Worm (Caenorhabditis elegans) whole organism, L1 larva: Measurements from ENCODE around the gene srb-17.

Experiments used
- F16B12.6 ChIP-seq: fragments of 150-350 bp; optimal IDR thresholded peaks from 2 replicates; lab custom pipeline; 2014; ENCODE audit warnings: missing biosample characterization, missing genetic modification characterization
- ama-1 ChIP-seq: fragments of 150-350 bp; optimal IDR thresholded peaks from 2 replicates; lab custom pipeline; 2014
- ceh-63 ChIP-seq: fragments of 200-800 bp; sonication (Bioruptor generic); optimal IDR thresholded peaks from 2 replicates; lab custom pipeline; 2018; ENCODE audit warnings: mild to moderate bottlenecking, missing genetic modification characterization, missing compliant biosample characterization
- ceh-82 ChIP-seq, 3 experiments: fragments of 150-350 bp in 1 of 3; sonication (generic microtip) in 2 of 3; optimal IDR thresholded peaks; 2 replicates each; lab custom pipeline; 2014 to 2017; ENCODE audit warnings: missing biosample characterization in 3 of 3, missing genetic modification characterization in 3 of 3
- ceh-88 ChIP-seq: fragments of 200-800 bp; sonication (Bioruptor generic); IDR thresholded peaks from 2 replicates; pipeline ENCODE4 v1.3.6; 2022; ENCODE audit warnings: missing genetic modification characterization, missing compliant biosample characterization
- ces-1 ChIP-seq: fragments of 150-350 bp; optimal IDR thresholded peaks from 2 replicates; lab custom pipeline; 2014; ENCODE audit warnings: missing biosample characterization, missing genetic modification reagents, missing genetic modification characterization
- dpl-1 ChIP-seq, 3 experiments: fragments of 150-350 bp in 2 of 3; sonication (generic microtip) in 1 of 3; optimal IDR thresholded peaks; 2 replicates each; lab custom pipeline; 2014 to 2017; ENCODE audit warnings: missing biosample characterization in 3 of 3, missing genetic modification characterization in 3 of 3, missing genetic modification reagents in 3 of 3
- dsc-1 ChIP-seq: sonication (generic microtip); optimal IDR thresholded peaks from 2 replicates; lab custom pipeline; 2016; ENCODE audit warnings: mild to moderate bottlenecking, missing genetic modification characterization, missing compliant biosample characterization
- egl-13 ChIP-seq: sonication (generic microtip); optimal IDR thresholded peaks from 2 replicates; lab custom pipeline; 2016; ENCODE audit warnings: missing genotype, missing genetic modification reagents, missing genetic modification characterization, missing compliant biosample characterization
- egl-27 ChIP-seq, 2 experiments: fragments of 150-350 bp in 1 of 2; sonication (generic microtip); optimal IDR thresholded peaks; 3 replicates each; lab custom pipeline; 2017 to 2018; ENCODE audit warnings: missing biosample characterization in 2 of 2, missing genetic modification characterization in 2 of 2, missing genetic modification reagents in 2 of 2
- ets-5 ChIP-seq: fragments of 200-800 bp; sonication (Bioruptor generic); IDR thresholded peaks from 2 replicates; pipeline ENCODE4 v1.3.6; 2022; ENCODE audit warnings: missing genetic modification characterization, missing compliant biosample characterization
- fkh-10 ChIP-seq: sonication (generic microtip); optimal IDR thresholded peaks from 2 replicates; lab custom pipeline; 2017; ENCODE audit warnings: missing biosample characterization, missing genetic modification reagents, missing genetic modification characterization
- fkh-4 ChIP-seq: sonication (generic microtip); optimal IDR thresholded peaks from 2 replicates; lab custom pipeline; 2016; ENCODE audit warnings: missing compliant biosample characterization, missing genetic modification characterization, borderline replicate concordance
- fkh-8 ChIP-seq: sonication (generic microtip); optimal IDR thresholded peaks from 2 replicates; lab custom pipeline; 2016; ENCODE audit warnings: mild to moderate bottlenecking, missing genetic modification characterization, missing compliant biosample characterization
- fos-1 ChIP-seq: fragments of 150-350 bp; optimal IDR thresholded peaks from 2 replicates; lab custom pipeline; 2014; ENCODE audit warnings: missing biosample characterization, missing genetic modification characterization
- grh-1 ChIP-seq: fragments of 200-800 bp; sonication (Bioruptor generic); IDR thresholded peaks from 2 replicates; pipeline ENCODE4 v1.3.6; 2022; ENCODE audit warnings: missing genetic modification reagents, missing genetic modification characterization, missing compliant biosample characterization
- irx-1 ChIP-seq: sonication (generic microtip); optimal IDR thresholded peaks from 2 replicates; lab custom pipeline; 2016; ENCODE audit warnings: missing genetic modification characterization, missing compliant biosample characterization
- isw-1 ChIP-seq: fragments of 200-800 bp; sonication (Bioruptor generic); IDR thresholded peaks from 2 replicates; pipeline ENCODE4 v1.3.6; 2022; ENCODE audit warnings: missing genetic modification characterization, missing compliant biosample characterization
- jun-1 ChIP-seq: fragments of 150-350 bp; optimal IDR thresholded peaks from 2 replicates; lab custom pipeline; 2014; ENCODE audit warnings: missing biosample characterization, missing genetic modification reagents, missing genetic modification characterization
- lin-13 ChIP-seq: fragments of 150-350 bp; optimal IDR thresholded peaks from 2 replicates; lab custom pipeline; 2014; ENCODE audit warnings: missing biosample characterization, missing genetic modification reagents, missing genetic modification characterization
- lin-15B ChIP-seq: fragments of 150-350 bp; sonication (generic microtip); optimal IDR thresholded peaks from 3 replicates; lab custom pipeline; 2014; ENCODE audit warnings: missing biosample characterization, missing genetic modification characterization
- lin-35 ChIP-seq, 2 experiments: fragments of 150-350 bp; optimal IDR thresholded peaks; 2 replicates each; lab custom pipeline; 2014; ENCODE audit warnings: missing biosample characterization in 2 of 2, missing genetic modification characterization in 2 of 2, missing genetic modification reagents in 2 of 2
- lin-39 ChIP-seq: fragments of 150-350 bp; optimal IDR thresholded peaks from 2 replicates; lab custom pipeline; 2014; ENCODE audit warnings: missing biosample characterization, missing genetic modification reagents, missing genetic modification characterization
- mab-9 ChIP-seq: fragments of 200-800 bp; sonication (Bioruptor generic); IDR thresholded peaks from 2 replicates; pipeline ENCODE4 v1.3.6; 2022; ENCODE audit warnings: missing genetic modification reagents, missing genetic modification characterization, missing compliant biosample characterization
- mdl-1 ChIP-seq, 2 experiments: fragments of 150-350 bp; optimal IDR thresholded peaks; 2 replicates each; lab custom pipeline; 2014 to 2017; ENCODE audit warnings: missing biosample characterization in 2 of 2, missing genetic modification characterization in 2 of 2, inconsistent platforms in 1 of 2
- mef-2 ChIP-seq: fragments of 150-350 bp; optimal IDR thresholded peaks from 2 replicates; lab custom pipeline; 2014; ENCODE audit warnings: missing biosample characterization, missing genetic modification characterization
- nhr-11 ChIP-seq: fragments of 150-350 bp; optimal IDR thresholded peaks from 2 replicates; lab custom pipeline; 2014; ENCODE audit warnings: missing biosample characterization, missing genetic modification characterization
- nhr-19 ChIP-seq: fragments of 200-800 bp; sonication (Bioruptor generic); conservative IDR thresholded peaks from 2 replicates; pipeline ENCODE4 v1.3.6; 2022; ENCODE audit warnings: missing genetic modification characterization, missing compliant biosample characterization
- nhr-20 ChIP-seq: sonication (generic microtip); optimal IDR thresholded peaks from 2 replicates; lab custom pipeline; 2016; ENCODE audit warnings: mild to moderate bottlenecking, missing genetic modification characterization, missing compliant biosample characterization
- nhr-28 ChIP-seq: fragments of 150-350 bp; optimal IDR thresholded peaks from 2 replicates; lab custom pipeline; 2014; ENCODE audit warnings: missing biosample characterization, missing genetic modification characterization
- nhr-76 ChIP-seq: sonication (generic microtip); optimal IDR thresholded peaks from 2 replicates; lab custom pipeline; 2017; ENCODE audit warnings: missing biosample characterization, missing genetic modification characterization
- nhr-77 ChIP-seq: fragments of 150-350 bp; optimal IDR thresholded peaks from 2 replicates; lab custom pipeline; 2014; ENCODE audit warnings: missing biosample characterization, missing genetic modification characterization
- nhr-84 ChIP-seq: sonication (generic microtip); optimal IDR thresholded peaks from 2 replicates; lab custom pipeline; 2017; ENCODE audit warnings: missing biosample characterization, missing genetic modification characterization
- nhr-85 ChIP-seq: sonication (generic microtip); peaks from one replicate; lab custom pipeline; 2016; ENCODE audit warnings: missing genetic modification characterization, inconsistent platforms, missing compliant biosample characterization
- nhr-90 ChIP-seq: sonication (generic microtip); optimal IDR thresholded peaks from 2 replicates; lab custom pipeline; 2016; ENCODE audit warnings: mild to moderate bottlenecking, missing genetic modification characterization, missing compliant biosample characterization; ENCODE audit not compliant: poor library complexity
- pag-3 ChIP-seq: sonication (generic microtip); optimal IDR thresholded peaks from 2 replicates; lab custom pipeline; 2017; ENCODE audit warnings: missing genetic modification characterization, mild to moderate bottlenecking, missing compliant biosample characterization, antibody characterized with exemption, borderline replicate concordance; ENCODE audit not compliant: insufficient read depth
- pax-3 ChIP-seq: fragments of 200-800 bp; sonication (Bioruptor generic); optimal IDR thresholded peaks from 2 replicates; lab custom pipeline; 2018; ENCODE audit warnings: mild to moderate bottlenecking, missing genetic modification characterization, moderate library complexity, missing compliant biosample characterization
- rnt-1 ChIP-seq: sonication (generic microtip); optimal IDR thresholded peaks from 2 replicates; lab custom pipeline; 2016; ENCODE audit warnings: mild to moderate bottlenecking, missing genetic modification characterization, moderate library complexity, missing compliant biosample characterization
- skn-1 ChIP-seq: fragments of 150-350 bp; optimal IDR thresholded peaks from 2 replicates; lab custom pipeline; 2014; ENCODE audit warnings: missing biosample characterization, missing genetic modification characterization
- snpc-4 ChIP-seq: fragments of 150-350 bp; optimal IDR thresholded peaks from 2 replicates; lab custom pipeline; 2014; ENCODE audit warnings: missing biosample characterization, missing genetic modification characterization
- snu-23 ChIP-seq: sonication (generic microtip); optimal IDR thresholded peaks from 2 replicates; lab custom pipeline; 2016; ENCODE audit warnings: missing genetic modification characterization, missing compliant biosample characterization
- sox-4 ChIP-seq: sonication (generic microtip); optimal IDR thresholded peaks from 2 replicates; lab custom pipeline; 2016; ENCODE audit warnings: missing genetic modification characterization, missing compliant biosample characterization
- sptf-1 ChIP-seq: fragments of 150-350 bp; optimal IDR thresholded peaks from 2 replicates; lab custom pipeline; 2014; ENCODE audit warnings: missing biosample characterization, missing genetic modification characterization
- sup-37 ChIP-seq: fragments of 200-800 bp; sonication (Bioruptor generic); optimal IDR thresholded peaks from 2 replicates; lab custom pipeline; 2018; ENCODE audit warnings: mild to moderate bottlenecking, missing genetic modification characterization, missing compliant biosample characterization
- swsn-7 ChIP-seq: sonication (generic microtip); optimal IDR thresholded peaks from 2 replicates; lab custom pipeline; 2016; ENCODE audit warnings: missing genetic modification characterization, missing compliant biosample characterization
- tbx-2 ChIP-seq: sonication (generic microtip); optimal IDR thresholded peaks from 2 replicates; lab custom pipeline; 2016; ENCODE audit warnings: missing genetic modification characterization, missing compliant biosample characterization
- tlp-1 ChIP-seq: fragments of 150-350 bp; optimal IDR thresholded peaks from 2 replicates; lab custom pipeline; 2014; ENCODE audit warnings: missing biosample characterization, missing genetic modification characterization
- unc-30 ChIP-seq: sonication (generic microtip); optimal IDR thresholded peaks from 2 replicates; lab custom pipeline; 2017; ENCODE audit warnings: missing biosample characterization, missing genetic modification characterization
- unc-62 ChIP-seq: fragments of 150-350 bp; optimal IDR thresholded peaks from 2 replicates; lab custom pipeline; 2014; ENCODE audit warnings: missing biosample characterization, missing genetic modification reagents, missing genetic modification characterization
- vab-15 ChIP-seq: sonication (generic microtip); optimal IDR thresholded peaks from 2 replicates; lab custom pipeline; 2017; ENCODE audit warnings: missing genotype, mild to moderate bottlenecking, missing genetic modification characterization, missing compliant biosample characterization
- zip-4 ChIP-seq: fragments of 200-800 bp; sonication (Bioruptor generic); optimal IDR thresholded peaks from 2 replicates; lab custom pipeline; 2018; ENCODE audit warnings: mild to moderate bottlenecking, missing genetic modification characterization, moderate library complexity, missing compliant biosample characterization
- ztf-11 ChIP-seq, 2 experiments: sonication (generic microtip); optimal IDR thresholded peaks; 2 replicates each; lab custom pipeline; 2016 to 2017; ENCODE audit warnings: missing genetic modification characterization in 2 of 2, missing biosample characterization in 1 of 2, missing compliant biosample characterization in 1 of 2

The srb-17 gene

ce11 chrIV:10505016-10505415 is 48.0 kb upstream of the srb-17 start (continued):
- TF ChIP-seq rnt-1 (tag; lab: Kevin White, UChicago) (no peak), fkh-8 (tag; lab: Kevin White, UChicago) (no peak), ceh-63 (GFP tag; lab: Kevin White, UChicago) (no peak), sup-37 (GFP tag; lab: Kevin White, UChicago) (no peak), ces-1 (no peak), unc-30 (no peak), pag-3 (tag; lab: Kevin White, UChicago) (no peak), ets-5 (no peak), nhr-90 (tag; lab: Kevin White, UChicago) (no peak), skn-1 (tag; lab: Kevin White, UChicago) (no peak), nhr-19 (GFP tag; lab: Robert Waterston, UW) (no peak), snu-23 (peak; percentile 13), unc-62 (GFP tag; lab: Kevin White, UChicago) (no peak), tbx-2 (tag; lab: Kevin White, UChicago) (peak; percentile 45), nhr-11 (tag; lab: Kevin White, UChicago) (no peak), mef-2 (tag; lab: Kevin White, UChicago) (no peak), fkh-4 (tag; lab: Kevin White, UChicago) (no peak), dpl-1 (GFP tag; optimal IDR thresholded peaks at IDR 0.05; lab: Kevin White, UChicago) (no peak), irx-1 (tag; lab: Kevin White, UChicago) (no peak), lin-35 (GFP tag; optimal IDR thresholded peaks at IDR 0.05; lab: Kevin White, UChicago) (no peak), tlp-1 (no peak), nhr-28 (no peak), egl-13 (tag; lab: Kevin White, UChicago) (no peak), snpc-4 (tag; lab: Kevin White, UChicago) (no peak), zip-4 (GFP tag; lab: Kevin White, UChicago) (no peak), jun-1 (tag; lab: Kevin White, UChicago) (no peak), egl-27 (tag; optimal IDR thresholded peaks at IDR 0.05; lab: Kevin White, UChicago) (no peak), dsc-1 (tag; lab: Kevin White, UChicago) (no peak), lin-15B (tag; lab: Kevin White, UChicago) (no peak), fos-1 (tag; lab: Kevin White, UChicago) (no peak), F16B12.6 (no peak), mdl-1 (tag; optimal IDR thresholded peaks at IDR 0.05; lab: Kevin White, UChicago) (no peak), nhr-20 (tag; lab: Kevin White, UChicago) (no peak), nhr-76 (tag; lab: Kevin White, UChicago) (no peak), fkh-10 (peak; percentile 26), mab-9 (GFP tag; lab: Robert Waterston, UW) (no peak), vab-15 (tag; lab: Kevin White, UChicago) (no peak), sox-4 (tag; lab: Kevin White, UChicago) (no peak), ama-1 (lab: Kevin White, UChicago) (no peak), nhr-85 (tag; lab: Kevin White, UChicago) (no peak), sptf-1 (tag; lab: Kevin White, UChicago) (no peak), ztf-11 (tag; optimal IDR thresholded peaks at IDR 0.05; lab: Kevin White, UChicago) (peak in 1 of 2 experiments; percentile 26), lin-13 (GFP tag; lab: Kevin White, UChicago) (no peak), ceh-82 (tag; optimal IDR thresholded peaks at IDR 0.05; lab: Kevin White, UChicago) (peak in 1 of 3 experiments; percentile 23), nhr-84 (no peak), pax-3 (tag; lab: Kevin White, UChicago) (peak; percentile 31), isw-1 (GFP tag; lab: Robert Waterston, UW) (no peak), ceh-88 (GFP tag; lab: Robert Waterston, UW) (no peak), grh-1 (GFP tag; lab: Robert Waterston, UW) (no peak), nhr-77 (tag; lab: Kevin White, UChicago) (no peak), lin-39 (no peak), swsn-7 (tag; lab: Kevin White, UChicago) (peak; percentile 6)
